Fruit fly (Drosophila melanogaster): ENCODE data around the gene dop.

- TF ChIP-seq nau (GFP tag; optimal IDR thresholded peaks at IDR 0.05) (no peak), CG3838 (GFP tag; optimal IDR thresholded peaks at IDR 0.05) (no peak), CG13123 (GFP tag; optimal IDR thresholded peaks at IDR 0.05) (no peak), dan (GFP tag; IDR thresholded peaks at IDR 0.05) (no peak), CG8089 (GFP tag; optimal IDR thresholded peaks at IDR 0.05) (no peak), vvl (GFP tag; IDR thresholded peaks at IDR 0.05) (peak; percentile 29; the same call in 1 of the 2 replicates), sr (GFP tag; IDR thresholded peaks at IDR 0.05) (no peak), CG8765 (GFP tag; IDR thresholded peaks at IDR 0.05) (no peak)
Measured at dm6 chr3L:15610109-15610508, 44.3 kb downstream of the dop start, which contains the start of gene CG7650.

Measured in whole organism, embryonic.